Fruit fly (Drosophila melanogaster) whole organism, wandering third instar larva: ENCODE data around the gene heca.

ENCODE experiments used
- Abd-B ChIP-seq: fragments of >200 bp; optimal IDR thresholded peaks from 2 replicates; lab custom pipeline; 2017; ENCODE audit warnings: missing biosample characterization, missing genetic modification characterization
- CG32264 ChIP-seq: fragments of 200-800 bp; sonication (Bioruptor generic); optimal IDR thresholded peaks from 2 replicates; lab custom pipeline; 2016; ENCODE audit warnings: missing biosample characterization, missing genetic modification characterization
- CG9705 ChIP-seq: fragments of 200-800 bp; sonication (Bioruptor generic); optimal IDR thresholded peaks from 2 replicates; lab custom pipeline; 2018; ENCODE audit warnings: missing biosample characterization, mild to moderate bottlenecking, missing genetic modification characterization
- CrebA ChIP-seq: fragments of 200-800 bp; sonication (Bioruptor generic); optimal IDR thresholded peaks from 2 replicates; lab custom pipeline; 2016; ENCODE audit warnings: missing biosample characterization, mild to moderate bottlenecking, missing genetic modification characterization, borderline replicate concordance
- Dfd ChIP-seq: fragments of >200 bp; optimal IDR thresholded peaks from 2 replicates; lab custom pipeline; 2017; ENCODE audit warnings: missing biosample characterization, missing genetic modification characterization
- Dif ChIP-seq: fragments of 200-275, 200-300 bp; sonication (Bioruptor generic); optimal IDR thresholded peaks from 2 replicates; lab custom pipeline; 2018; ENCODE audit warnings: missing biosample characterization, missing genetic modification characterization; ENCODE audit not compliant: partially characterized antibody
- GATAd ChIP-seq: sonication (Bioruptor generic); optimal IDR thresholded peaks from 2 replicates; lab custom pipeline; 2016; ENCODE audit warnings: missing biosample characterization, missing genetic modification characterization
- HLH106 ChIP-seq: fragments of 200-800 bp; optimal IDR thresholded peaks from 3 replicates; lab custom pipeline; 2019; ENCODE audit warnings: missing biosample characterization, mild to moderate bottlenecking, missing genetic modification characterization, moderate library complexity
- Hnf4 ChIP-seq: fragments of 200-800 bp; sonication (Bioruptor generic); optimal IDR thresholded peaks from 2 replicates; lab custom pipeline; 2016; ENCODE audit warnings: missing biosample characterization, mild to moderate bottlenecking, missing genetic modification characterization
- Hr78 ChIP-seq: fragments of >200 bp; optimal IDR thresholded peaks from 2 replicates; lab custom pipeline; 2017; ENCODE audit warnings: missing biosample characterization, missing genetic modification characterization
- Hr83 ChIP-seq: fragments of 200-300 bp; sonication (Bioruptor generic); optimal IDR thresholded peaks from 2 replicates; lab custom pipeline; 2016; ENCODE audit warnings: missing biosample characterization, mild to moderate bottlenecking, missing genetic modification characterization, moderate library complexity; ENCODE audit not compliant: poor library complexity, severe bottlenecking
- Jra ChIP-seq: sonication (Bioruptor generic); optimal IDR thresholded peaks from 2 replicates; lab custom pipeline; 2016; ENCODE audit warnings: missing biosample characterization, missing genetic modification characterization
- Mio ChIP-seq: sonication (Bioruptor generic); optimal IDR thresholded peaks from 2 replicates; lab custom pipeline; 2016; ENCODE audit warnings: missing biosample characterization, missing genetic modification characterization
- Myc ChIP-seq: fragments of >200 bp; optimal IDR thresholded peaks from 2 replicates; lab custom pipeline; 2017
- N ChIP-seq: fragments of >200 bp; optimal IDR thresholded peaks from 2 replicates; lab custom pipeline; 2018; ENCODE audit warnings: missing biosample characterization, missing external identifiers, missing genetic modification characterization
- OdsH ChIP-seq: fragments of 200-800 bp; sonication (Bioruptor generic); optimal IDR thresholded peaks from 2 replicates; lab custom pipeline; 2016; ENCODE audit warnings: missing biosample characterization, mild to moderate bottlenecking, missing genetic modification characterization
- Rel ChIP-seq, 2 experiments: fragments of 200-800 bp; sonication (Bioruptor generic) in 1 of 2; optimal IDR thresholded peaks; 2 replicates in 1 of 2; 3 replicates in 1 of 2; lab custom pipeline; 2016 to 2019; ENCODE audit warnings: mild to moderate bottlenecking in 2 of 2, missing biosample characterization in 2 of 2, missing genetic modification characterization in 2 of 2, moderate library complexity in 1 of 2
- Sp1 ChIP-seq: fragments of 200-800 bp; sonication (Bioruptor generic); optimal IDR thresholded peaks from 3 replicates; lab custom pipeline; 2019; ENCODE audit warnings: missing biosample characterization, mild to moderate bottlenecking, missing genetic modification characterization, moderate library complexity
- Vsx2 ChIP-seq: fragments of 200-300, 225-300 bp; sonication (Bioruptor generic); optimal IDR thresholded peaks from 2 replicates; lab custom pipeline; 2018; ENCODE audit warnings: missing biosample characterization, missing genetic modification characterization; ENCODE audit not compliant: partially characterized antibody
- br ChIP-seq: fragments of 200-800 bp; sonication (Bioruptor generic); optimal IDR thresholded peaks from 2 replicates; lab custom pipeline; 2016; ENCODE audit warnings: missing biosample characterization, missing genetic modification characterization
- brk ChIP-seq: fragments of 200-800 bp; sonication (Bioruptor generic); optimal IDR thresholded peaks from 2 replicates; lab custom pipeline; 2016; ENCODE audit warnings: missing biosample characterization, mild to moderate bottlenecking, missing genetic modification characterization
- dl ChIP-seq, 2 experiments: fragments of 175-275, 200-275 bp in 1 of 2; fragments of 200-275 bp in 1 of 2; sonication (Bioruptor generic); optimal IDR thresholded peaks; lab custom pipeline; 2018; ENCODE audit warnings: mild to moderate bottlenecking in 2 of 2, missing biosample characterization in 2 of 2, missing genetic modification characterization in 2 of 2, moderate library complexity in 2 of 2; ENCODE audit not compliant: partially characterized antibody in 2 of 2, insufficient read depth in 1 of 2
- dmrt93B ChIP-seq: fragments of 200-800 bp; sonication (Bioruptor generic); optimal IDR thresholded peaks from 2 replicates; lab custom pipeline; 2018; ENCODE audit warnings: missing biosample characterization, mild to moderate bottlenecking, missing genetic modification characterization
- dsf ChIP-seq: sonication (Bioruptor generic); optimal IDR thresholded peaks from 2 replicates; lab custom pipeline; 2016; ENCODE audit warnings: missing biosample characterization, missing genetic modification characterization, borderline replicate concordance
- ey ChIP-seq: fragments of 200-800 bp; sonication (Bioruptor generic); optimal IDR thresholded peaks from 2 replicates; lab custom pipeline; 2016; ENCODE audit warnings: missing biosample characterization, missing genetic modification characterization
- foxo ChIP-seq, 2 experiments: fragments of 200-800 bp; sonication (Bioruptor generic); optimal IDR thresholded peaks; 2 replicates in 1 of 2; 3 replicates in 1 of 2; lab custom pipeline; 2016 to 2017; ENCODE audit warnings: missing biosample characterization in 2 of 2, missing genetic modification characterization in 2 of 2
- fru ChIP-seq: fragments of 200-800 bp; sonication (Bioruptor generic); optimal IDR thresholded peaks from 3 replicates; lab custom pipeline; 2016; ENCODE audit warnings: missing biosample characterization, mild to moderate bottlenecking, missing genetic modification characterization
- h ChIP-seq: fragments of 200-800 bp; sonication (Bioruptor generic); optimal IDR thresholded peaks from 3 replicates; lab custom pipeline; 2016; ENCODE audit warnings: missing biosample characterization, mild to moderate bottlenecking, missing genetic modification characterization
- jim ChIP-seq: fragments of 175-275, 200-325 bp; sonication (Bioruptor generic); optimal IDR thresholded peaks from 2 replicates; lab custom pipeline; 2016; ENCODE audit warnings: missing biosample characterization, mild to moderate bottlenecking, missing genetic modification characterization
- lola ChIP-seq: fragments of >200 bp; optimal IDR thresholded peaks from 2 replicates; lab custom pipeline; 2017; ENCODE audit warnings: missing biosample characterization, missing genetic modification characterization
- pan ChIP-seq: fragments of >200 bp; optimal IDR thresholded peaks from 2 replicates; lab custom pipeline; 2017
- psq ChIP-seq: fragments of 200-800 bp; sonication (Bioruptor generic); optimal IDR thresholded peaks from 3 replicates; lab custom pipeline; 2017; ENCODE audit warnings: missing biosample characterization, mild to moderate bottlenecking, missing genetic modification characterization, moderate library complexity
- rgr ChIP-seq: fragments of 200-800 bp; sonication (Bioruptor generic); optimal IDR thresholded peaks from 3 replicates; lab custom pipeline; 2016; ENCODE audit warnings: missing biosample characterization, mild to moderate bottlenecking, missing genetic modification characterization
- sage ChIP-seq: fragments of 200-800 bp; sonication (Bioruptor generic); optimal IDR thresholded peaks from 2 replicates; lab custom pipeline; 2016; ENCODE audit warnings: missing biosample characterization, mild to moderate bottlenecking, missing genetic modification characterization
- sv ChIP-seq: fragments of 200-800 bp; sonication (Bioruptor generic); optimal IDR thresholded peaks from 3 replicates; lab custom pipeline; 2016; ENCODE audit warnings: missing biosample characterization, missing genetic modification characterization
- tai ChIP-seq: sonication (Bioruptor generic); optimal IDR thresholded peaks from 2 replicates; lab custom pipeline; 2016; ENCODE audit warnings: missing biosample characterization, missing genetic modification characterization
- usp ChIP-seq: fragments of >200 bp; optimal IDR thresholded peaks from 2 replicates; lab custom pipeline; 2017; ENCODE audit warnings: missing biosample characterization, missing genetic modification characterization
- woc ChIP-seq: sonication (Bioruptor generic); optimal IDR thresholded peaks from 2 replicates; lab custom pipeline; 2016; ENCODE audit warnings: missing biosample characterization, mild to moderate bottlenecking, missing genetic modification characterization

heca gene

dm6 chr3R:30255255-30256121 is 22.2 kb upstream of the heca start (continued):
- TF ChIP-seq sage: peak; percentile 88
- peak; percentile 97 for TF ChIP-seq h (GFP tag; lab: Kevin White, UChicago)

- no peak for TF ChIP-seq psq (GFP tag; lab: Kevin White, UChicago)
- TF ChIP-seq OdsH: peak; percentile 29
- no peak for TF ChIP-seq dsf (GFP tag; lab: Kevin White, UChicago)
- TF ChIP-seq foxo (GFP tag; optimal IDR thresholded peaks at IDR 0.05; lab: Kevin White, UChicago): peak in 1 of 2 experiments; percentile 39
- TF ChIP-seq lola (GFP tag; lab: Kevin White, UChicago): no peak
- no peak for TF ChIP-seq Dif
- TF ChIP-seq rgr (GFP tag; lab: Kevin White, UChicago): peak; percentile 43
- no peak for TF ChIP-seq ey
- no peak for TF ChIP-seq brk (GFP tag; lab: Kevin White, UChicago)
- no peak for TF ChIP-seq sage
- peak; percentile 66 for TF ChIP-seq HLH106 (tag; lab: Kevin White, UChicago)
- TF ChIP-seq N: no peak
- TF ChIP-seq Abd-B (GFP tag; lab: Kevin White, UChicago): no peak
- TF ChIP-seq Sp1 (GFP tag; lab: Kevin White, UChicago): peak; percentile 59
- no peak for TF ChIP-seq sv (GFP tag; lab: Kevin White, UChicago)
- no peak for TF ChIP-seq Vsx2 (GFP tag; lab: Kevin White, UChicago)
- TF ChIP-seq Hnf4 (GFP tag; lab: Kevin White, UChicago): no peak
- TF ChIP-seq Myc (lab: Kevin White, UChicago): no peak
- no peak for TF ChIP-seq pan (lab: Kevin White, UChicago)
- TF ChIP-seq usp (GFP tag; lab: Kevin White, UChicago): no peak
- no peak for TF ChIP-seq tai (GFP tag; lab: Kevin White, UChicago)
- TF ChIP-seq CrebA (GFP tag; lab: Kevin White, UChicago): no peak
- TF ChIP-seq fru: peak; percentile 21
- TF ChIP-seq dl (GFP tag; optimal IDR thresholded peaks at IDR 0.05; lab: Kevin White, UChicago; ENCODE audit: insufficient read depth in 1 of 2, partially characterized antibody in 2 of 2): no peak
- TF ChIP-seq Jra: no peak
- TF ChIP-seq Rel (GFP tag; optimal IDR thresholded peaks at IDR 0.05; lab: Kevin White, UChicago): no peak
- TF ChIP-seq Rel (tag; optimal IDR thresholded peaks at IDR 0.05; lab: Kevin White, UChicago): no peak
- TF ChIP-seq Mio (GFP tag; lab: Kevin White, UChicago): no peak
- TF ChIP-seq Dfd (GFP tag; lab: Kevin White, UChicago): no peak
- TF ChIP-seq br: peak; percentile 14
- TF ChIP-seq CG32264: no peak
- no peak for TF ChIP-seq GATAd (GFP tag; lab: Kevin White, UChicago)
- TF ChIP-seq Hr78 (GFP tag; lab: Kevin White, UChicago): no peak
- TF ChIP-seq CG9705 (GFP tag; lab: Kevin White, UChicago): no peak
- TF ChIP-seq h (GFP tag; lab: Kevin White, UChicago): peak; percentile 71
- no peak for TF ChIP-seq Hr83
- no peak for TF ChIP-seq jim (GFP tag; lab: Kevin White, UChicago)
- no peak for TF ChIP-seq woc (GFP tag; lab: Kevin White, UChicago)
- TF ChIP-seq dmrt93B (GFP tag; lab: Kevin White, UChicago): peak; percentile 26
Observed at dm6 chr3R:30256233-30256632, 21.5 kb upstream of the heca start.

- peak; percentile 74 for TF ChIP-seq CrebA (GFP tag; lab: Kevin White, UChicago)
- TF ChIP-seq Hr78 (GFP tag; lab: Kevin White, UChicago): no peak
- no peak for TF ChIP-seq CG32264
- peak; percentile 78 for TF ChIP-seq sage
- TF ChIP-seq woc (GFP tag; lab: Kevin White, UChicago): peak; percentile 83
- TF ChIP-seq dsf (GFP tag; lab: Kevin White, UChicago): peak; percentile 23
- no peak for TF ChIP-seq lola (GFP tag; lab: Kevin White, UChicago)
- peak; percentile 93 for TF ChIP-seq OdsH
- TF ChIP-seq Rel (GFP tag; optimal IDR thresholded peaks at IDR 0.05; lab: Kevin White, UChicago): peak; percentile 70
- peak; percentile 49 for TF ChIP-seq Rel (tag; optimal IDR thresholded peaks at IDR 0.05; lab: Kevin White, UChicago)
- peak; percentile 86 for TF ChIP-seq ey
- TF ChIP-seq Hr83: no peak
- TF ChIP-seq HLH106 (tag; lab: Kevin White, UChicago): peak; percentile 94
- peak; percentile 79 for TF ChIP-seq Jra
- no peak for TF ChIP-seq jim (GFP tag; lab: Kevin White, UChicago)
- peak; percentile 86 for TF ChIP-seq Sp1 (GFP tag; lab: Kevin White, UChicago)
- TF ChIP-seq h (GFP tag; lab: Kevin White, UChicago): peak; percentile 96
- TF ChIP-seq br: peak; percentile 87
- TF ChIP-seq foxo (GFP tag; optimal IDR thresholded peaks at IDR 0.05; lab: Kevin White, UChicago): peak in 1 of 2 experiments; percentile 92
- TF ChIP-seq Hnf4 (GFP tag; lab: Kevin White, UChicago): peak; percentile 88
- TF ChIP-seq dmrt93B (GFP tag; lab: Kevin White, UChicago): peak; percentile 63
- TF ChIP-seq fru: peak; percentile 96
- TF ChIP-seq tai (GFP tag; lab: Kevin White, UChicago): no peak
- peak; percentile 91 for TF ChIP-seq rgr (GFP tag; lab: Kevin White, UChicago)
- TF ChIP-seq Myc (lab: Kevin White, UChicago): no peak
- TF ChIP-seq brk (GFP tag; lab: Kevin White, UChicago): peak; percentile 82
- TF ChIP-seq psq (GFP tag; lab: Kevin White, UChicago): peak; percentile 89
Observed at dm6 chr3R:30257588-30257987, 20.1 kb upstream of the heca start.
